Fruit fly (Drosophila melanogaster) Kc167 (cell line): Measurements from ENCODE around the gene gzl.

ENCODE experiments used
- Myc ChIP-seq: fragments of >200 bp; optimal IDR thresholded peaks from 2 replicates; lab custom pipeline; 2017; ENCODE audit warnings: missing external identifiers
- Sin3A ChIP-seq: fragments of >200 bp; optimal IDR thresholded peaks from 2 replicates; lab custom pipeline; 2018; ENCODE audit warnings: missing external identifiers
- h ChIP-seq: fragments of >200 bp; optimal IDR thresholded peaks from 3 replicates; lab custom pipeline; 2018; ENCODE audit warnings: missing external identifiers
- insv ChIP-seq: fragments of >200 bp; optimal IDR thresholded peaks from 3 replicates; lab custom pipeline; 2018; ENCODE audit warnings: missing external identifiers
- psq ChIP-seq: fragments of >200 bp; optimal IDR thresholded peaks from 2 replicates; lab custom pipeline; 2017; ENCODE audit warnings: missing external identifiers
- ttk ChIP-seq: sonication (Bioruptor generic); optimal IDR thresholded peaks from 2 replicates; lab custom pipeline; 2017; ENCODE audit warnings: missing external identifiers

Gene gzl

dm6 chr3R:6425454-6426156 lies 42.9 kb downstream of the gzl start:
- TF ChIP-seq insv (lab: Kevin White, UChicago): no peak
- no peak for TF ChIP-seq ttk (lab: Kevin White, UChicago)
- TF ChIP-seq psq: no peak
- TF ChIP-seq h: no peak
- no peak for TF ChIP-seq Sin3A (lab: Kevin White, UChicago)
- TF ChIP-seq Myc: no peak

dm6 chr3R:6426173-6426899 lies 43.6 kb downstream of the gzl start:
- TF ChIP-seq ttk (lab: Kevin White, UChicago) (no peak), Myc (no peak), h (no peak), insv (lab: Kevin White, UChicago) (no peak), psq (no peak), Sin3A (lab: Kevin White, UChicago) (no peak)

- no peak for TF ChIP-seq ttk (lab: Kevin White, UChicago)
- no peak for TF ChIP-seq h
- no peak for TF ChIP-seq insv (lab: Kevin White, UChicago)
- TF ChIP-seq Sin3A (lab: Kevin White, UChicago): no peak
- TF ChIP-seq Myc: no peak
- no peak for TF ChIP-seq psq
Measured at dm6 chr3R:6427619-6428378, 45.1 kb downstream of the gzl start.

dm6 chr3R:6428935-6429334 lies 46.2 kb downstream of the gzl start:
- TF ChIP-seq psq: no peak

- TF ChIP-seq Sin3A (lab: Kevin White, UChicago) (no peak), ttk (lab: Kevin White, UChicago) (no peak), Myc (no peak), insv (lab: Kevin White, UChicago) (no peak), h (no peak), psq (no peak)
Measured at dm6 chr3R:6429706-6430105, 47.0 kb downstream of the gzl start.

- TF ChIP-seq Sin3A (lab: Kevin White, UChicago): no peak
- TF ChIP-seq insv (lab: Kevin White, UChicago): no peak
- no peak for TF ChIP-seq psq
- TF ChIP-seq Myc: no peak
- TF ChIP-seq ttk (lab: Kevin White, UChicago): no peak
- no peak for TF ChIP-seq h
Measured at dm6 chr3R:6430206-6430605, 47.5 kb downstream of the gzl start.

dm6 chr3R:6432321-6432720 lies 49.6 kb downstream of the gzl start:
- TF ChIP-seq ttk (lab: Kevin White, UChicago): no peak
- TF ChIP-seq Myc: no peak
- TF ChIP-seq h: no peak
- TF ChIP-seq psq: no peak
- no peak for TF ChIP-seq Sin3A (lab: Kevin White, UChicago)

- TF ChIP-seq Myc (no peak), ttk (lab: Kevin White, UChicago) (no peak), h (no peak), psq (no peak), Sin3A (lab: Kevin White, UChicago) (no peak), insv (lab: Kevin White, UChicago) (no peak)
Measured at dm6 chr3R:6432784-6433469, 50.2 kb downstream of the gzl start.

dm6 chr3R:6433885-6434284 lies 51.2 kb downstream of the gzl start:
- TF ChIP-seq psq (no peak), Myc (no peak), ttk (lab: Kevin White, UChicago) (no peak), Sin3A (lab: Kevin White, UChicago) (no peak), insv (lab: Kevin White, UChicago) (no peak), h (no peak)

dm6 chr3R:6435219-6435618 lies 52.5 kb downstream of the gzl start:
- TF ChIP-seq Myc: no peak
- TF ChIP-seq h: no peak
- no peak for TF ChIP-seq Sin3A (lab: Kevin White, UChicago)

dm6 chr3R:6435761-6436318 lies 53.1 kb downstream of the gzl start:
- TF ChIP-seq Myc: no peak
- no peak for TF ChIP-seq psq
- TF ChIP-seq ttk (lab: Kevin White, UChicago): no peak
- TF ChIP-seq Sin3A (lab: Kevin White, UChicago): no peak
- TF ChIP-seq h: no peak
- no peak for TF ChIP-seq insv (lab: Kevin White, UChicago)

- TF ChIP-seq Myc: no peak
- no peak for TF ChIP-seq insv (lab: Kevin White, UChicago)
- TF ChIP-seq psq: no peak
- no peak for TF ChIP-seq h
- no peak for TF ChIP-seq Sin3A (lab: Kevin White, UChicago)
- TF ChIP-seq ttk (lab: Kevin White, UChicago): no peak
Measured at dm6 chr3R:6436643-6437042, 53.9 kb downstream of the gzl start.
